Worm (Caenorhabditis elegans): ENCODE data around the gene K05B2.4.

DNA sequence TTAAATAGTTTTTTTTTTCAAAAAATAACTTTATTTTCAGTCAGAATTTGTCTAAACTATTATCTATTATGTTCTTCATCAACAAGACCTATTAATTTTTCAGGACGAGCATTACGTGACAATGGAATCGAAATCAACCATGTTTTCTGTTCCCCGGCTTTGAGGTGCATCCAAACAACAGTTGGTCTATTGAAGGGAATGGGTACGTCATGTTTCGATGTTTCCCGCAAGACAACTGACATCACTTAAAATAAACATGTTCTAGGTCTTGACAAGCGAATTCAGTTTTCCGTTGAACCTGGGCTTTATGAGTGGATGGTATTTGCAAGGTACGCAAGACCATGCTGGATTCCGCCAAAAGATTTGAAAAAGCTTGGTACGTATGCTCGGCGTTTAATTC is 25.6 kb downstream of the K05B2.4 start:
- no peak for TF ChIP-seq aly-2 (tag; optimal IDR thresholded peaks at IDR 0.05)
- no peak for TF ChIP-seq ztf-11 (tag; optimal IDR thresholded peaks at IDR 0.05)
- TF ChIP-seq C34F6.9 (tag; optimal IDR thresholded peaks at IDR 0.05), result no peak
- TF ChIP-seq unc-62 (GFP tag; optimal IDR thresholded peaks at IDR 0.05), result no peak
- no peak for TF ChIP-seq nhr-12 (tag; optimal IDR thresholded peaks at IDR 0.05)
- peak; percentile 3 for TF ChIP-seq sma-9 (GFP tag; optimal IDR thresholded peaks at IDR 0.05)
- TF ChIP-seq sma-9 (tag; optimal IDR thresholded peaks at IDR 0.05), result no peak
- no peak for TF ChIP-seq nhr-237 (tag; optimal IDR thresholded peaks at IDR 0.05)
- TF ChIP-seq ceh-16 (tag; optimal IDR thresholded peaks at IDR 0.05), result no peak
- no peak for TF ChIP-seq Y55F3AM.14 (GFP tag; optimal IDR thresholded peaks at IDR 0.05)
- TF ChIP-seq nhr-77 (tag; optimal IDR thresholded peaks at IDR 0.05), result no peak
- TF ChIP-seq nhr-25 (tag; optimal IDR thresholded peaks at IDR 0.05), result no peak
- no peak for TF ChIP-seq snpc-4 (tag; optimal IDR thresholded peaks at IDR 0.05)
- no peak for TF ChIP-seq lin-39 (tag; optimal IDR thresholded peaks at IDR 0.05)

Data from whole organism, L2 larva.